Worm (Caenorhabditis elegans): Measurements from ENCODE around the gene srh-36.

ce11 chrV:2830817-2831216 lies 9.3 kb upstream of the srh-36 start, which contains the start of gene srw-2:
- TF ChIP-seq hmg-1.2 (GFP tag; IDR thresholded peaks at IDR 0.05) (no peak), snpc-4 (GFP tag; optimal IDR thresholded peaks at IDR 0.05) (no peak), snpc-4 (tag; optimal IDR thresholded peaks at IDR 0.05) (no peak), somi-1 (GFP tag; optimal IDR thresholded peaks at IDR 0.05) (no peak), snpc-3.4 (tag; optimal IDR thresholded peaks at IDR 0.05) (no peak), dpff-1 (tag; optimal IDR thresholded peaks at IDR 0.05) (no peak), ets-4 (GFP tag; optimal IDR thresholded peaks at IDR 0.05) (no peak)

All from whole organism, young adult.